Worm (Caenorhabditis elegans) whole organism, L4 larva: ENCODE results near the gene pie-1.
A peak's percentile ranks its signal among the peaks of the same experiment; 100 is the strongest.

ENCODE experiments used
- D1046.2 ChIP-seq: fragments of 200-800 bp; sonication (Bioruptor generic); IDR thresholded peaks from 2 replicates; pipeline ENCODE4 v1.3.6; 2022; ENCODE audit warnings: missing genetic modification characterization, missing compliant biosample characterization
- T20F7.1 ChIP-seq: fragments of 200-800 bp; sonication (Bioruptor generic); optimal IDR thresholded peaks from 2 replicates; lab custom pipeline; 2018; ENCODE audit warnings: mild to moderate bottlenecking, missing genetic modification characterization, missing compliant biosample characterization
- T26A8.4 ChIP-seq: fragments of 200-800 bp; sonication (Bioruptor generic); IDR thresholded peaks from 2 replicates; pipeline ENCODE4 v1.3.6; 2022; ENCODE audit warnings: missing genetic modification characterization, missing compliant biosample characterization
- aha-1 ChIP-seq: fragments of 150-350 bp; peaks from one replicate; lab custom pipeline; 2014; ENCODE audit warnings: missing biosample characterization, missing genetic modification characterization
- aly-2 ChIP-seq: sonication (generic microtip); optimal IDR thresholded peaks from 2 replicates; lab custom pipeline; 2018; ENCODE audit warnings: missing biosample characterization, missing genetic modification characterization
- ama-1 ChIP-seq: fragments of 150-350 bp; optimal IDR thresholded peaks from 2 replicates; lab custom pipeline; 2014; ENCODE audit warnings: inconsistent platforms, mixed read lengths
- ceh-62 ChIP-seq: sonication (generic microtip); optimal IDR thresholded peaks from 2 replicates; lab custom pipeline; 2017; ENCODE audit warnings: missing biosample characterization, missing genetic modification characterization
- ctbp-1 ChIP-seq: fragments of 200-800 bp; sonication (Bioruptor generic); IDR thresholded peaks from 2 replicates; pipeline ENCODE4 v1.3.6; 2022; ENCODE audit warnings: missing genetic modification reagents, missing genetic modification characterization, missing compliant biosample characterization
- daf-16 ChIP-seq, 3 experiments: sonication (generic microtip); optimal IDR thresholded peaks; 2 replicates each; lab custom pipeline; 2016 to 2017; ENCODE audit warnings: missing genetic modification characterization in 3 of 3, missing genetic modification reagents in 3 of 3, mild to moderate bottlenecking in 2 of 3, missing compliant biosample characterization in 2 of 3, missing biosample characterization in 1 of 3, moderate library complexity in 1 of 3
- dmd-9 ChIP-seq: fragments of 200-800 bp; sonication (Bioruptor generic); IDR thresholded peaks from 2 replicates; pipeline ENCODE4 v1.3.6; 2022; ENCODE audit warnings: missing genetic modification reagents, missing genetic modification characterization, missing compliant biosample characterization
- fkh-10 ChIP-seq: fragments of 150-350 bp; optimal IDR thresholded peaks from 2 replicates; lab custom pipeline; 2014; ENCODE audit warnings: missing biosample characterization, missing genetic modification reagents, missing genetic modification characterization
- fos-1 ChIP-seq: fragments of 150-350 bp; optimal IDR thresholded peaks from 2 replicates; lab custom pipeline; 2014; ENCODE audit warnings: missing biosample characterization, missing genetic modification characterization
- hmg-1.1 ChIP-seq: fragments of 200-800 bp; sonication (Bioruptor generic); IDR thresholded peaks from 2 replicates; pipeline ENCODE4 v1.3.6; 2022; ENCODE audit warnings: missing genetic modification reagents, missing genetic modification characterization, missing compliant biosample characterization
- jun-1 ChIP-seq: fragments of 150-350 bp; optimal IDR thresholded peaks from 2 replicates; lab custom pipeline; 2014; ENCODE audit warnings: missing biosample characterization, missing genetic modification reagents, missing genetic modification characterization
- lim-7 ChIP-seq: fragments of 200-800 bp; sonication (Bioruptor generic); IDR thresholded peaks from 2 replicates; pipeline ENCODE4 v1.3.6; 2022; ENCODE audit warnings: missing genetic modification characterization, missing compliant biosample characterization
- lin-13 ChIP-seq: fragments of 150-350 bp; optimal IDR thresholded peaks from 2 replicates; lab custom pipeline; 2014; ENCODE audit warnings: missing biosample characterization, missing genetic modification reagents, missing genetic modification characterization
- lin-15B ChIP-seq: fragments of 150-350 bp; sonication (generic microtip); optimal IDR thresholded peaks from 3 replicates; lab custom pipeline; 2014; ENCODE audit warnings: missing biosample characterization, missing genetic modification characterization
- lsy-2 ChIP-seq, 2 experiments: fragments of 150-350 bp in 1 of 2; sonication (generic microtip) in 1 of 2; optimal IDR thresholded peaks; 2 replicates each; lab custom pipeline; 2014 to 2017; ENCODE audit warnings: missing biosample characterization in 2 of 2, missing genetic modification characterization in 2 of 2
- mdl-1 ChIP-seq, 2 experiments: fragments of 150-350 bp in 1 of 2; sonication (generic microtip) in 1 of 2; optimal IDR thresholded peaks; 2 replicates each; lab custom pipeline; 2014 to 2017; ENCODE audit warnings: missing biosample characterization in 2 of 2, missing genetic modification characterization in 2 of 2
- nhr-76 ChIP-seq: fragments of 150-350 bp; optimal IDR thresholded peaks from 2 replicates; lab custom pipeline; 2014; ENCODE audit warnings: missing biosample characterization, missing genetic modification characterization
- php-3 ChIP-seq: fragments of 200-800 bp; sonication (Bioruptor generic); IDR thresholded peaks from 2 replicates; pipeline ENCODE4 v1.3.6; 2022; ENCODE audit warnings: missing genetic modification reagents, missing genetic modification characterization, missing compliant biosample characterization
- pqm-1 ChIP-seq: sonication (generic microtip); optimal IDR thresholded peaks from 2 replicates; lab custom pipeline; 2017; ENCODE audit warnings: missing biosample characterization, missing genetic modification characterization
- saeg-2 ChIP-seq: fragments of 200-800 bp; sonication (Bioruptor generic); IDR thresholded peaks from 2 replicates; pipeline ENCODE4 v1.3.6; 2022; ENCODE audit warnings: missing genetic modification reagents, missing genetic modification characterization, missing compliant biosample characterization
- set-16 ChIP-seq: fragments of 200-800 bp; sonication (Bioruptor generic); IDR thresholded peaks from 2 replicates; pipeline ENCODE4 v1.3.6; 2022; ENCODE audit warnings: missing genetic modification reagents, missing genetic modification characterization, missing compliant biosample characterization
- skn-1 ChIP-seq: fragments of 150-350 bp; optimal IDR thresholded peaks from 2 replicates; lab custom pipeline; 2014; ENCODE audit warnings: missing biosample characterization, missing genetic modification characterization
- snpc-4 ChIP-seq: fragments of 150-350 bp; optimal IDR thresholded peaks from 2 replicates; lab custom pipeline; 2014; ENCODE audit warnings: missing biosample characterization, missing genetic modification characterization
- spr-1 ChIP-seq: sonication (generic microtip); optimal IDR thresholded peaks from 2 replicates; lab custom pipeline; 2016; ENCODE audit warnings: mild to moderate bottlenecking, missing genetic modification characterization, missing compliant biosample characterization
- spr-3 ChIP-seq: fragments of 200-800 bp; sonication (Bioruptor generic); optimal IDR thresholded peaks from 2 replicates; lab custom pipeline; 2018; ENCODE audit warnings: mild to moderate bottlenecking, missing genetic modification characterization, missing compliant biosample characterization
- tag-97 ChIP-seq: fragments of 200-800 bp; sonication (Bioruptor generic); IDR thresholded peaks from 2 replicates; pipeline ENCODE4 v1.3.6; 2022; ENCODE audit warnings: missing genetic modification characterization, missing compliant biosample characterization
- unc-39 ChIP-seq: sonication (generic microtip); optimal IDR thresholded peaks from 2 replicates; lab custom pipeline; 2017; ENCODE audit warnings: missing biosample characterization, missing genetic modification characterization
- vab-7 ChIP-seq: fragments of 200-800 bp; sonication (Bioruptor generic); IDR thresholded peaks from 2 replicates; pipeline ENCODE4 v1.3.6; 2022; ENCODE audit warnings: missing genetic modification reagents, missing genetic modification characterization, missing compliant biosample characterization
- zag-1 ChIP-seq: fragments of 150-350 bp; optimal IDR thresholded peaks from 2 replicates; lab custom pipeline; 2014; ENCODE audit warnings: missing biosample characterization, missing genetic modification characterization
- zfp-3 ChIP-seq: fragments of 200-800 bp; sonication (Bioruptor generic); conservative IDR thresholded peaks from 2 replicates; pipeline ENCODE4 v1.3.6; 2022; ENCODE audit warnings: missing genetic modification reagents, missing genetic modification characterization, missing compliant biosample characterization
- zip-2 ChIP-seq: fragments of 150-350 bp; optimal IDR thresholded peaks from 2 replicates; lab custom pipeline; 2014; ENCODE audit warnings: missing biosample characterization, missing genetic modification characterization
- ztf-11 ChIP-seq: fragments of 150-350 bp; optimal IDR thresholded peaks from 2 replicates; lab custom pipeline; 2014; ENCODE audit warnings: missing biosample characterization, missing genetic modification characterization
- ztf-7 ChIP-seq: fragments of 150-350 bp; optimal IDR thresholded peaks from 2 replicates; lab custom pipeline; 2014; ENCODE audit warnings: missing biosample characterization, missing genetic modification characterization

The pie-1 gene

DNA sequence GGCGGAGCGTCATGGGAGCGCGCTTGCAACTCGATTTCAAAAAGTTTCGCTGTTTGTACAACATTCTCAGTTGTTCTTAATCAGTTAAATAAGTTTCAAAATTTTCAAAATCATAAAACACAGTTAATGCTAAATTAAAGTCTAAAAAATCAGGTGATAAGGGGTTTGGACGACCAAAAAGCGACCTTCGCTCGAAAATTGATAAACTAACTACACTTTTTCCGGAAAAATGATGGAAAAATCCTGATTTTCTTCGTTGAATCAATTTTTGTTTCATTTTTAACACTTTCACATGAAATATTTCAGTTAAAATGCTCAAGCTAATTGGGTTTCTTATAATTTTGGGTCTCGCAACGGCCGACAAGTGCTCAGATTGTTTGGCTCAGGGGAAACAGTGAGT lies 3.5 kb downstream of the pie-1 start, which contains the start of gene Y49E10.16:
Y49E10.16 (plus strand) TSS at position 301 of the 400 bp plus-strand sequence.
- no peak for TF ChIP-seq daf-16 (GFP tag; optimal IDR thresholded peaks at IDR 0.05; lab: Kevin White, UChicago)
- TF ChIP-seq daf-16 (tag; optimal IDR thresholded peaks at IDR 0.05; lab: Kevin White, UChicago), result peak; percentile 17
- no peak for TF ChIP-seq zag-1 (tag; lab: Kevin White, UChicago)
- TF ChIP-seq pqm-1, result peak; percentile 32
- TF ChIP-seq, all 104 proteins: peak for 2

- no peak for TF ChIP-seq ama-1
- TF ChIP-seq ztf-7 (tag; lab: Kevin White, UChicago), result no peak
- TF ChIP-seq lsy-2 (tag; optimal IDR thresholded peaks at IDR 0.05; lab: Kevin White, UChicago), result no peak
- TF ChIP-seq T26A8.4, result no peak
- no peak for TF ChIP-seq dmd-9 (GFP tag; lab: Robert Waterston, UW)
- TF ChIP-seq aly-2 (tag; lab: Kevin White, UChicago), result no peak
- TF ChIP-seq spr-1 (tag; lab: Kevin White, UChicago), result no peak
- TF ChIP-seq set-16, result no peak
- no peak for TF ChIP-seq D1046.2
- TF ChIP-seq zip-2 (tag; lab: Kevin White, UChicago), result no peak
- TF ChIP-seq snpc-4, result no peak
- no peak for TF ChIP-seq pqm-1
- TF ChIP-seq php-3 (GFP tag; lab: Robert Waterston, UW), result no peak
- no peak for TF ChIP-seq skn-1 (tag; lab: Kevin White, UChicago)
- no peak for TF ChIP-seq tag-97 (GFP tag; lab: Robert Waterston, UW)
- TF ChIP-seq zag-1 (tag; lab: Kevin White, UChicago), result no peak
- TF ChIP-seq fkh-10 (GFP tag; lab: Kevin White, UChicago), result no peak
- no peak for TF ChIP-seq ztf-11
- no peak for TF ChIP-seq spr-3 (GFP tag; lab: Kevin White, UChicago)
- TF ChIP-seq ceh-62 (tag; lab: Kevin White, UChicago), result no peak
- TF ChIP-seq, all 104 proteins: peak for 0
Measured at ce11 chrIII:12434104-12434503, 7.4 kb downstream of the pie-1 start, which contains the start of gene Y49E10.27. TSS of gene Y49E10.27 (plus strand) at chrIII:12434404.

- no peak for TF ChIP-seq T20F7.1 (GFP tag; lab: Kevin White, UChicago)
- TF ChIP-seq zfp-3 (GFP tag; lab: Robert Waterston, UW), result no peak
- TF ChIP-seq mdl-1 (tag; optimal IDR thresholded peaks at IDR 0.05; lab: Kevin White, UChicago), result no peak
- no peak for TF ChIP-seq hmg-1.1 (GFP tag; lab: Robert Waterston, UW)
- no peak for TF ChIP-seq lin-13
- no peak for TF ChIP-seq unc-39 (tag; lab: Kevin White, UChicago)
- TF ChIP-seq fos-1, result no peak
- no peak for TF ChIP-seq jun-1
- TF ChIP-seq nhr-76 (tag; lab: Kevin White, UChicago), result no peak
- TF ChIP-seq pqm-1, result no peak
Measured at ce11 chrIII:12436215-12436614, 9.5 kb downstream of the pie-1 start, which contains the start of gene fbxa-218. TSS of gene fbxa-218 (plus strand) at chrIII:12436515.

DNA sequence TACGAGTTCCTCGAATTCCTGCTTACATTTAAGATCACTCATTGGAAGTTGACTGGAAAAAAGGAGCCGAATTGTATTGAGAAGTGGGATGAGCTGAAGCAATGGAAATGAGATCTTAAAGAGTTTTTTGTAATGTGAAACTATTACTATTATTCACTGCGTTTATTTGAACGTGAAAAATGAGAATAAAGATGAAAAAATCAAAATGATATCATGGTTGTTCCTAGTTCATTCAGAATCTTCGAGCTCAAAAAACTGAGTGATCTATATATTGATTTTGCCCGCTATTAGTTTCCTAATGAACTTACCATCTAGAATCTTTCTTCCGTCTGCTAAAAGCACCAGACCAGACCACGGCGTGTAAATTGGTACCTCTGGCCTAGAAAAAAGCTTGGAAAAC lies 10.3 kb downstream of the pie-1 start:
- TF ChIP-seq tag-97 (GFP tag; lab: Robert Waterston, UW), result no peak
- no peak for TF ChIP-seq lim-7
- TF ChIP-seq saeg-2 (GFP tag; lab: Robert Waterston, UW), result no peak
- TF ChIP-seq aly-2 (tag; lab: Kevin White, UChicago), result no peak
- no peak for TF ChIP-seq lin-15B (tag; lab: Kevin White, UChicago)
- peak; percentile 95 for TF ChIP-seq aha-1 (tag; lab: Kevin White, UChicago)
- TF ChIP-seq ama-1, result no peak
- TF ChIP-seq vab-7 (GFP tag; lab: Robert Waterston, UW), result no peak
- TF ChIP-seq, all 104 proteins: peak for 1

DNA sequence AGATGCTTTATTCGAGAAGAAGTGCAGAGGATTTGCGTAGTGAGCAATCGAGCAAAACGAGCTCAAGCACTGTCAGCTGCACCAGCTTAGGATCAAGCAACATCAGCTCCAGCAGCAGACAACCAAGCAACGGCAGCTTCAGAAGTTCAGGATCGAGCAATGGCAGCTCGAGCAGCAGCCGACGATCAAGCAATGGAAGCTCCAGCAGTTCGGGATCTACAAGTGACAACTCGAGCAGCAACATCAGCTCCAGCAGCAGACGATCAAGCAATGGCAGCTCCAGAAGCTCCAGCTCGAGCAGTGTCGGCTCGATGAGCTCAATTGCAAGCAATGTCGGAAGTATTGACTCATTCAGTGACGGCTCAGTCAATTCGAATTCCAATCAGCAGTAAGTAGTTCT lies 12.4 kb downstream of the pie-1 start:
- no peak for TF ChIP-seq ctbp-1
- TF ChIP-seq set-16, result peak; percentile 81
- no peak for TF ChIP-seq T26A8.4
